Worm (Caenorhabditis elegans): ENCODE measurements around the gene T03F7.5.

The T03F7.5 gene

ce11 chrV:11271051-11271450, 27.5 kb downstream of the T03F7.5 start, which contains the start of gene clec-222:
clec-222 (plus strand) TSS chrV:11271351.
- TF ChIP-seq lin-32 (GFP tag; optimal IDR thresholded peaks at IDR 0.05), result no peak
- no peak for TF ChIP-seq ceh-39 (tag; optimal IDR thresholded peaks at IDR 0.05)
- no peak for TF ChIP-seq elt-1 (tag; optimal IDR thresholded peaks at IDR 0.05; ENCODE audit: borderline replicate concordance, insufficient read depth)
- TF ChIP-seq mep-1 (tag; optimal IDR thresholded peaks at IDR 0.05), result no peak
- no peak for TF ChIP-seq nhr-76 (tag; optimal IDR thresholded peaks at IDR 0.05)
- no peak for TF ChIP-seq nhr-28 (tag; optimal IDR thresholded peaks at IDR 0.05)
- no peak for TF ChIP-seq hlh-1 (tag; optimal IDR thresholded peaks at IDR 0.05)
- no peak for TF ChIP-seq unc-120 (tag; optimal IDR thresholded peaks at IDR 0.05; ENCODE audit: poor library complexity, severe bottlenecking)
- TF ChIP-seq flh-1 (GFP tag; optimal IDR thresholded peaks at IDR 0.05), result no peak
- no peak for TF ChIP-seq sem-2 (GFP tag; optimal IDR thresholded peaks at IDR 0.05)
- no peak for TF ChIP-seq ztf-11 (tag; optimal IDR thresholded peaks at IDR 0.05)
- no peak for TF ChIP-seq ceh-43 (GFP tag; optimal IDR thresholded peaks at IDR 0.05)
- no peak for TF ChIP-seq pha-4 (tag; optimal IDR thresholded peaks at IDR 0.05)
- no peak for TF ChIP-seq bed-3 (GFP tag; optimal IDR thresholded peaks at IDR 0.05)
- no peak for TF ChIP-seq zip-8 (tag; optimal IDR thresholded peaks at IDR 0.05)
- no peak for TF ChIP-seq sptf-1 (tag; optimal IDR thresholded peaks at IDR 0.05)
- TF ChIP-seq mls-2 (tag; optimal IDR thresholded peaks at IDR 0.05), result no peak
- TF ChIP-seq nhr-12 (tag; optimal IDR thresholded peaks at IDR 0.05), result no peak
- no peak for TF ChIP-seq cnd-1 (tag; optimal IDR thresholded peaks at IDR 0.05)

DNA sequence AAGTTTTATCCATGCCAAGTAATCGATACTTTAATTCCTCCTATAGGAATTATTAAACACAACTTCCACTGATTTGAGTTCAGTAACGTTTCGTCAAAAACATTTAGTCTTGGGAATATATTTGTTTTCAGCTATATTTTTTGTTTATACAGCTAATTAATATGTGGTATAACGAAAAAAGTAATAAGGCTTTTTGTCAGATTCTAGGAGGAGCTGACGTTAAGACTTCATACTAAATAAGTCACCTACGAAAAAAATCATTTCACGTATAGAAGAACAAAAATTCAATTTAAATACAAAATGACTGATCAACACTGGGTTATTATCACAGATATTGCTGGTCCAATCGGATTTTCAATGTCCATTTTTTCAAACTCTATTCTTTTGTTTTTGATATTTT, 29.7 kb downstream of the T03F7.5 start, which contains the start of gene str-115:
Gene str-115 (plus strand): TSS at position 301 of the 400 bp plus-strand sequence.
- TF ChIP-seq ceh-39 (tag; optimal IDR thresholded peaks at IDR 0.05), result no peak
- no peak for TF ChIP-seq nhr-28 (tag; optimal IDR thresholded peaks at IDR 0.05)
- no peak for TF ChIP-seq sem-2 (GFP tag; optimal IDR thresholded peaks at IDR 0.05)
- no peak for TF ChIP-seq ztf-11 (tag; optimal IDR thresholded peaks at IDR 0.05)
- TF ChIP-seq unc-120 (tag; optimal IDR thresholded peaks at IDR 0.05; ENCODE audit: poor library complexity, severe bottlenecking), result no peak
- no peak for TF ChIP-seq nhr-12 (tag; optimal IDR thresholded peaks at IDR 0.05)
- TF ChIP-seq pha-4 (tag; optimal IDR thresholded peaks at IDR 0.05), result no peak
- no peak for TF ChIP-seq elt-1 (tag; optimal IDR thresholded peaks at IDR 0.05; ENCODE audit: borderline replicate concordance, insufficient read depth)
- no peak for TF ChIP-seq nhr-2 (tag; optimal IDR thresholded peaks at IDR 0.05)
- TF ChIP-seq mls-2 (tag; optimal IDR thresholded peaks at IDR 0.05), result no peak
- TF ChIP-seq mab-5 (tag; optimal IDR thresholded peaks at IDR 0.05), result no peak

DNA sequence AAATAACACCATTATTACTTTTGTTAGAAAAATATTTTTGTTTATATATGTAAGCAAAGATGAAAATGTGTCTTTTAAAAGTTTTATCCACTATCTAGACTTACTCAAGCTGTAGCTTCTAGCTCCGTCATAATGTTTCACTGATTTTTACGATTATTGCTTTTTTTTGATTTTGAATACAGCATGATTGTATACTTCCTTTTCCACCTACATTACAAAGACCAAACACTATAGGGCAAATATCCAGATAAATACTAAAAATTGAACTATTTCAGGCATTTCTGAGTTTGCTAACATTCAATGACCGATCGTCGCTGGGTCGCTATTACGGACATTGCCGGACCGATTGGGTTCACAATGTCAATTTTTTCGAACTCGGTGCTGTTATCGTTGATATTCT, 31.9 kb downstream of the T03F7.5 start, which contains the start of gene str-116:
Gene str-116 (plus strand): TSS at position 301 of the 400 bp plus-strand sequence.
- TF ChIP-seq elt-1 (tag; optimal IDR thresholded peaks at IDR 0.05; ENCODE audit: borderline replicate concordance, insufficient read depth) (no peak), hlh-1 (tag; optimal IDR thresholded peaks at IDR 0.05) (no peak)

ce11 chrV:11265482-11265881, 33.0 kb downstream of the T03F7.5 start, which contains the start of gene cln-3.1:
cln-3.1 (minus strand) TSS chrV:11265652.
- TF ChIP-seq unc-39 (tag; optimal IDR thresholded peaks at IDR 0.05) (no peak), cnd-1 (tag; optimal IDR thresholded peaks at IDR 0.05) (no peak), sptf-1 (tag; optimal IDR thresholded peaks at IDR 0.05) (no peak), lin-32 (GFP tag; optimal IDR thresholded peaks at IDR 0.05) (no peak), tbx-8 (GFP tag; optimal IDR thresholded peaks at IDR 0.05) (no peak), ceh-83 (GFP tag; optimal IDR thresholded peaks at IDR 0.05) (no peak)

DNA sequence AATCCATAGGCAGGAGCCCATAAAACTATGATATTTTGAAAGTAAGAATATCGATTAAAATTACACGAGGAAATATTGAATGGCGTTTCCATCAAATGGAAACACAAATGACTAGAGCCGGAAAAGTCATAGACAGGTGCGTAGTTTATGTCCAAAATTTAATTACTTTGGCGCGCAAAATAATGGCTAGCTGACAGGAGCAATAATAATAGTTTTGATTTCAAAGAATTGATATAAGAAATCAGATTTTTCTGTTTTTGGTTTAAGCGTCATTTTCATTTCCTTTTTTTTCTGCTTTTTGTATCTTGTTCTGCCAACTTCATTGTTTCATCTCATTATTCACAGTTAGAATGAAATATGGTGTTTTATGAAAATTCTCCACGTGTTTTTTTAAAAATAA, 35.5 kb downstream of the T03F7.5 start, which contains the start of gene F07B10.4:
Gene F07B10.4 (minus strand): TSS at position 101 of the 400 bp plus-strand sequence.
- TF ChIP-seq hlh-1 (tag; optimal IDR thresholded peaks at IDR 0.05) (no peak), elt-1 (tag; optimal IDR thresholded peaks at IDR 0.05; ENCODE audit: borderline replicate concordance, insufficient read depth) (no peak), ceh-83 (GFP tag; optimal IDR thresholded peaks at IDR 0.05) (no peak), nhr-2 (tag; optimal IDR thresholded peaks at IDR 0.05) (no peak), lin-32 (GFP tag; optimal IDR thresholded peaks at IDR 0.05) (no peak), unc-120 (tag; optimal IDR thresholded peaks at IDR 0.05; ENCODE audit: poor library complexity, severe bottlenecking) (no peak), nhr-76 (tag; optimal IDR thresholded peaks at IDR 0.05) (no peak), unc-62 (GFP tag; optimal IDR thresholded peaks at IDR 0.05) (no peak), blmp-1 (tag; optimal IDR thresholded peaks at IDR 0.05) (no peak), ces-1 (GFP tag; optimal IDR thresholded peaks at IDR 0.05) (no peak), elt-3 (tag; optimal IDR thresholded peaks at IDR 0.05) (no peak), nhr-28 (tag; optimal IDR thresholded peaks at IDR 0.05) (no peak), snpc-4 (tag; optimal IDR thresholded peaks at IDR 0.05) (no peak), ztf-11 (tag; optimal IDR thresholded peaks at IDR 0.05) (no peak), ceh-43 (GFP tag; optimal IDR thresholded peaks at IDR 0.05) (no peak), lin-13 (tag; optimal IDR thresholded peaks at IDR 0.05) (no peak), sem-2 (GFP tag; optimal IDR thresholded peaks at IDR 0.05) (no peak), M03D4.4 (tag; optimal IDR thresholded peaks at IDR 0.05) (no peak)
